Fruit fly (Drosophila melanogaster): ENCODE data around the gene CG11226.
A peak's percentile ranks its signal among the peaks of the same experiment; 100 is the strongest.

CG11226 gene

DNA sequence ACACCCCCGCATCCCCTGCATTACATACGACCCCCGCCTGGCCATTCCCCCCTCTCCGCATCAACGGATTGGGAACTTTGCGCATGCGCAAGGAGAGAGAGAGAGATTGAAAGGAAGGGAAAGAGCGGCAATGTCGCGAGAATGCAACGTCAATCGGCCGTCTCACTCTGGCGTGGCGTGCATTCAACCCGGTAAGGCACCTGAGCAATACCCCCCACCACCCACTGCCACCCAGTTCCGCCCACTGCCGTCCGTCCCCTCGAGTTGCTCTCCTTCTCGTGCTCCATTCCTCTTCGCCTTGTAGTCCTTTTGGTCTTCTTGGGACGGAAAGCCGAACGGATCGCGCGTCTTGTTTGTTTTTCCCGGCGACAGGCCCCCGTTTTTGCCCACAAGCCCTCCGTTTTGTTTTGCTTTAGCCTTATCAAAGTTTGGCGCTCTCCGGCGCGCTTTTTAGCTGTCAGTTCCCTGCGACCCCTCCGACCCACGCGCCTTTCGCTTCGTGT, 2.9 kb downstream of the CG11226 start (continued):
- 0 out of 3 replicates have a peak, but pooled peaks have one; percentile 24 for TF ChIP-seq ci (GFP tag; IDR thresholded peaks at IDR 0.05)
- TF ChIP-seq CG15479 (GFP tag; optimal IDR thresholded peaks at IDR 0.05): no peak
- TF ChIP-seq tap (tag; optimal IDR thresholded peaks at IDR 0.05): no peak
- no peak for TF ChIP-seq wek (GFP tag; optimal IDR thresholded peaks at IDR 0.05)
- TF ChIP-seq CG14860 (GFP tag; IDR thresholded peaks at IDR 0.05; ENCODE audit: partially characterized antibody): 0 out of 3 replicates have a peak, but pooled peaks have one; percentile 30
- no peak for TF ChIP-seq vnd (GFP tag; IDR thresholded peaks at IDR 0.05; ENCODE audit: partially characterized antibody)
- no peak for TF ChIP-seq CG5953 (GFP tag; IDR thresholded peaks at IDR 0.05)
- TF ChIP-seq ttk (GFP tag; IDR thresholded peaks at IDR 0.05): 0 out of 2 replicates have a peak, but pooled peaks have one; percentile 21
- no peak for TF ChIP-seq D19B (GFP tag; optimal IDR thresholded peaks at IDR 0.05)
- no peak for TF ChIP-seq CG1024 (GFP tag; IDR thresholded peaks at IDR 0.05)
- TF ChIP-seq en (GFP tag; optimal IDR thresholded peaks at IDR 0.05): no peak
- no peak for TF ChIP-seq Oli (tag; optimal IDR thresholded peaks at IDR 0.05)
- TF ChIP-seq Tbp (GFP tag; optimal IDR thresholded peaks at IDR 0.05): no peak
- no peak for TF ChIP-seq CG2875 (GFP tag; optimal IDR thresholded peaks at IDR 0.05)
- no peak for TF ChIP-seq stwl (tag; optimal IDR thresholded peaks at IDR 0.05)
- no peak for TF ChIP-seq Dad (GFP tag; optimal IDR thresholded peaks at IDR 0.05)
- TF ChIP-seq HHEX (GFP tag; optimal IDR thresholded peaks at IDR 0.05): no peak
- TF ChIP-seq kah (GFP tag; optimal IDR thresholded peaks at IDR 0.05): no peak
- no peak for TF ChIP-seq so (GFP tag; IDR thresholded peaks at IDR 0.05)
- TF ChIP-seq Xrp1 (GFP tag; IDR thresholded peaks at IDR 0.05): no peak
- no peak for TF ChIP-seq Kr (GFP tag; optimal IDR thresholded peaks at IDR 0.05)
- TF ChIP-seq disco-r (GFP tag; optimal IDR thresholded peaks at IDR 0.05): no peak
- TF ChIP-seq CG11456 (GFP tag; IDR thresholded peaks at IDR 0.05): 0 out of 3 replicates have a peak, but pooled peaks have one; percentile 37
- TF ChIP-seq CG14710 (tag; optimal IDR thresholded peaks at IDR 0.05): no peak
- no peak for TF ChIP-seq fu2 (GFP tag; optimal IDR thresholded peaks at IDR 0.05)
- no peak for TF ChIP-seq dysf (GFP tag; IDR thresholded peaks at IDR 0.05)
- TF ChIP-seq CG12236 (GFP tag; optimal IDR thresholded peaks at IDR 0.05): no peak
- TF ChIP-seq Deaf1 (tag; optimal IDR thresholded peaks at IDR 0.05): peak; percentile 61
- TF ChIP-seq zen2 (GFP tag; IDR thresholded peaks at IDR 0.05; ENCODE audit: partially characterized antibody): 0 out of 3 replicates have a peak, but pooled peaks have one; percentile 6
- no peak for TF ChIP-seq Poxn (GFP tag; IDR thresholded peaks at IDR 0.05)
- TF ChIP-seq kay (GFP tag; optimal IDR thresholded peaks at IDR 0.05): no peak
- no peak for TF ChIP-seq CG6683 (GFP tag; optimal IDR thresholded peaks at IDR 0.05)
- TF ChIP-seq PHDP (tag; optimal IDR thresholded peaks at IDR 0.05): no peak
- TF ChIP-seq CG15696 (tag; optimal IDR thresholded peaks at IDR 0.05): no peak
- TF ChIP-seq CG12219 (GFP tag; optimal IDR thresholded peaks at IDR 0.05): no peak
- TF ChIP-seq CG3995 (GFP tag; optimal IDR thresholded peaks at IDR 0.05): no peak
- TF ChIP-seq CG16813 (GFP tag; IDR thresholded peaks at IDR 0.05; ENCODE audit: partially characterized antibody): no peak
- no peak for TF ChIP-seq Hand (GFP tag; optimal IDR thresholded peaks at IDR 0.05)
- TF ChIP-seq fd96Cb (tag; optimal IDR thresholded peaks at IDR 0.05): no peak
- TF ChIP-seq dati (GFP tag; IDR thresholded peaks at IDR 0.05): no peak
- no peak for TF ChIP-seq BEAF-32 (GFP tag; optimal IDR thresholded peaks at IDR 0.05)
- TF ChIP-seq CG3726 (GFP tag; IDR thresholded peaks at IDR 0.05): 0 out of 3 replicates have a peak, but pooled peaks have one; percentile 30
- TF ChIP-seq CG3163 (GFP tag; optimal IDR thresholded peaks at IDR 0.05): no peak
- no peak for TF ChIP-seq Atf-2 (GFP tag; optimal IDR thresholded peaks at IDR 0.05)
- no peak for TF ChIP-seq CG17568 (GFP tag; optimal IDR thresholded peaks at IDR 0.05)
- no peak for TF ChIP-seq chm (GFP tag; IDR thresholded peaks at IDR 0.05)
- no peak for TF ChIP-seq salm (tag; optimal IDR thresholded peaks at IDR 0.05)
- no peak for TF ChIP-seq Neu2 (GFP tag; optimal IDR thresholded peaks at IDR 0.05; ENCODE audit: borderline replicate concordance)
- no peak; the same call in 1 of the 2 replicates for TF ChIP-seq rib (GFP tag; IDR thresholded peaks at IDR 0.05)
- TF ChIP-seq dimm (GFP tag; IDR thresholded peaks at IDR 0.05): no peak

Data from whole organism, embryonic.